Fruit fly (Drosophila melanogaster) whole organism, prepupa: ENCODE measurements around the gene fred.

Experiments
- CG10631 ChIP-seq: fragments of 200-800 bp; sonication (Bioruptor generic); optimal IDR thresholded peaks from 2 replicates; lab custom pipeline; 2016; ENCODE audit warnings: missing biosample characterization, missing genetic modification characterization
- CG11902 ChIP-seq: fragments of 200-800 bp; sonication (Bioruptor generic); optimal IDR thresholded peaks from 3 replicates; lab custom pipeline; 2016; ENCODE audit warnings: missing biosample characterization, missing genetic modification characterization
- CG16779 ChIP-seq: fragments of 200-800 bp; sonication (Bioruptor generic); optimal IDR thresholded peaks from 3 replicates; lab custom pipeline; 2017; ENCODE audit warnings: missing biosample characterization, mild to moderate bottlenecking, missing genetic modification characterization
- CG3032 ChIP-seq: fragments of 200-800 bp; optimal IDR thresholded peaks from 2 replicates; lab custom pipeline; 2019; ENCODE audit warnings: missing biosample characterization, mild to moderate bottlenecking, missing genetic modification characterization, moderate library complexity
- CG31627 ChIP-seq: fragments of 200-800 bp; sonication (Bioruptor generic); optimal IDR thresholded peaks from 3 replicates; lab custom pipeline; 2016; ENCODE audit warnings: missing biosample characterization, missing genetic modification characterization
- CG32006 ChIP-seq: fragments of 200-800 bp; sonication (Bioruptor generic); optimal IDR thresholded peaks from 3 replicates; lab custom pipeline; 2017; ENCODE audit warnings: missing biosample characterization, mild to moderate bottlenecking, missing genetic modification characterization
- CG34406 ChIP-seq: fragments of 200-800 bp; sonication (Bioruptor generic); optimal IDR thresholded peaks from 3 replicates; lab custom pipeline; 2016; ENCODE audit warnings: missing biosample characterization, missing genetic modification characterization
- CG3919 ChIP-seq: fragments of 200-800 bp; sonication (Bioruptor generic); optimal IDR thresholded peaks from 3 replicates; lab custom pipeline; 2016; ENCODE audit warnings: missing biosample characterization, missing genetic modification characterization
- CG4318 ChIP-seq: fragments of 200-800 bp; sonication (Bioruptor generic); optimal IDR thresholded peaks from 3 replicates; lab custom pipeline; 2017; ENCODE audit warnings: missing biosample characterization, mild to moderate bottlenecking, missing genetic modification characterization
- CG6163 ChIP-seq: fragments of 200-800 bp; sonication (Bioruptor generic); IDR thresholded peaks from 3 replicates; pipeline ENCODE4 v1.3.6; 2022; ENCODE audit warnings: missing biosample characterization, missing genetic modification characterization
- CG6792 ChIP-seq: fragments of 200-800 bp; sonication (Bioruptor generic); optimal IDR thresholded peaks from 3 replicates; lab custom pipeline; 2016; ENCODE audit warnings: missing biosample characterization, missing genetic modification characterization
- CG8119 ChIP-seq: fragments of 200-800 bp; sonication (Bioruptor generic); IDR thresholded peaks from 3 replicates; pipeline ENCODE4 v1.3.6; 2022; ENCODE audit warnings: missing biosample characterization, missing genetic modification characterization
- CG8319 ChIP-seq: fragments of 200-800 bp; sonication (Bioruptor generic); optimal IDR thresholded peaks from 3 replicates; lab custom pipeline; 2016; ENCODE audit warnings: missing biosample characterization, missing genetic modification characterization
- CG8632 ChIP-seq: fragments of 200-800 bp; sonication (Bioruptor generic); optimal IDR thresholded peaks from 3 replicates; lab custom pipeline; 2016; ENCODE audit warnings: missing biosample characterization, missing genetic modification characterization
- CG9139 ChIP-seq: fragments of 200-800 bp; sonication (Bioruptor generic); optimal IDR thresholded peaks from 3 replicates; lab custom pipeline; 2017; ENCODE audit warnings: missing biosample characterization, mild to moderate bottlenecking, missing genetic modification characterization
- Eip75B ChIP-seq: fragments of 200-800 bp; sonication (Bioruptor generic); optimal IDR thresholded peaks from 3 replicates; lab custom pipeline; 2016; ENCODE audit warnings: missing biosample characterization, missing genetic modification characterization
- Eip78C ChIP-seq: fragments of 200-800 bp; sonication (Bioruptor generic); peaks from one replicate; lab custom pipeline; 2016; ENCODE audit warnings: missing biosample characterization, missing genetic modification characterization
- Ets21C ChIP-seq: fragments of 200-800 bp; sonication (Bioruptor generic); optimal IDR thresholded peaks from 3 replicates; lab custom pipeline; 2016; ENCODE audit warnings: missing biosample characterization, missing genetic modification characterization
- Ets96B ChIP-seq: fragments of 200-800 bp; optimal IDR thresholded peaks from 2 replicates; lab custom pipeline; 2019; ENCODE audit warnings: missing biosample characterization, mild to moderate bottlenecking, missing genetic modification characterization, moderate library complexity
- Hr39 ChIP-seq: fragments of 200-800 bp; sonication (Bioruptor generic); optimal IDR thresholded peaks from 2 replicates; lab custom pipeline; 2016; ENCODE audit warnings: missing biosample characterization, missing genetic modification characterization
- Hr4 ChIP-seq: fragments of 200-800 bp; sonication (Bioruptor generic); optimal IDR thresholded peaks from 3 replicates; lab custom pipeline; 2016; ENCODE audit warnings: missing biosample characterization, missing genetic modification characterization
- Lpt ChIP-seq: fragments of 200-800 bp; sonication (Bioruptor generic); optimal IDR thresholded peaks from 3 replicates; lab custom pipeline; 2016; ENCODE audit warnings: missing biosample characterization, missing genetic modification characterization
- Met ChIP-seq: fragments of 200-800 bp; sonication (Bioruptor generic); optimal IDR thresholded peaks from 3 replicates; lab custom pipeline; 2016; ENCODE audit warnings: missing biosample characterization, missing genetic modification characterization
- Sox102F ChIP-seq: fragments of 200-800 bp; sonication (Bioruptor generic); optimal IDR thresholded peaks from 2 replicates; lab custom pipeline; 2016; ENCODE audit warnings: missing biosample characterization, mild to moderate bottlenecking, missing genetic modification characterization
- Sox15 ChIP-seq: fragments of 200-800 bp; sonication (Bioruptor generic); optimal IDR thresholded peaks from 3 replicates; lab custom pipeline; 2016; ENCODE audit warnings: missing biosample characterization, missing genetic modification characterization
- achi ChIP-seq: fragments of 200-800 bp; sonication (Bioruptor generic); optimal IDR thresholded peaks from 3 replicates; lab custom pipeline; 2016; ENCODE audit warnings: missing biosample characterization, missing genetic modification characterization
- acj6 ChIP-seq: fragments of 200-800 bp; sonication (Bioruptor generic); optimal IDR thresholded peaks from 3 replicates; lab custom pipeline; 2016; ENCODE audit warnings: missing biosample characterization, missing genetic modification characterization
- cyc ChIP-seq: fragments of 200-800 bp; sonication (Bioruptor generic); optimal IDR thresholded peaks from 3 replicates; lab custom pipeline; 2016; ENCODE audit warnings: missing biosample characterization, missing genetic modification characterization
- dsx ChIP-seq: fragments of 200-800 bp; optimal IDR thresholded peaks from 3 replicates; lab custom pipeline; 2019; ENCODE audit warnings: missing biosample characterization, mild to moderate bottlenecking, missing genetic modification characterization, moderate library complexity; ENCODE audit not compliant: poor library complexity, severe bottlenecking
- eg ChIP-seq: fragments of 200-800 bp; sonication (Bioruptor generic); IDR thresholded peaks from 3 replicates; pipeline ENCODE4 v1.3.6; 2022; ENCODE audit warnings: missing biosample characterization, missing genetic modification characterization
- esn ChIP-seq: fragments of 200-800 bp; sonication (Bioruptor generic); optimal IDR thresholded peaks from 2 replicates; lab custom pipeline; 2016; ENCODE audit warnings: missing biosample characterization, mild to moderate bottlenecking, missing genetic modification characterization, moderate library complexity
- fd85E ChIP-seq: fragments of 200-800 bp; sonication (Bioruptor generic); optimal IDR thresholded peaks from 3 replicates; lab custom pipeline; 2016; ENCODE audit warnings: missing biosample characterization, missing genetic modification characterization
- lz ChIP-seq: fragments of 200-800 bp; sonication (Bioruptor generic); optimal IDR thresholded peaks from 3 replicates; lab custom pipeline; 2016; ENCODE audit warnings: missing biosample characterization, missing genetic modification characterization
- net ChIP-seq: fragments of 200-800 bp; sonication (Bioruptor generic); optimal IDR thresholded peaks from 3 replicates; lab custom pipeline; 2016; ENCODE audit warnings: missing biosample characterization, missing genetic modification characterization
- pdm3 ChIP-seq: fragments of 200-800 bp; sonication (Bioruptor generic); optimal IDR thresholded peaks from 3 replicates; lab custom pipeline; 2016; ENCODE audit warnings: missing biosample characterization, missing genetic modification characterization
- salr ChIP-seq, 2 experiments: fragments of 200-800 bp; sonication (Bioruptor generic); optimal IDR thresholded peaks; 3 replicates each; lab custom pipeline; 2016 to 2018; ENCODE audit warnings: missing biosample characterization in 2 of 2, missing genetic modification characterization in 2 of 2, mild to moderate bottlenecking in 1 of 2
- ss ChIP-seq, 2 experiments: fragments of 200-800 bp; sonication (Bioruptor generic); optimal IDR thresholded peaks; 2 replicates in 1 of 2; 3 replicates in 1 of 2; lab custom pipeline; 2017 to 2018; ENCODE audit warnings: mild to moderate bottlenecking in 2 of 2, missing biosample characterization in 2 of 2, missing genetic modification characterization in 2 of 2, moderate library complexity in 1 of 2
- svp ChIP-seq: fragments of 200-800 bp; sonication (Bioruptor generic); peaks from one replicate; lab custom pipeline; 2016; ENCODE audit warnings: missing biosample characterization, missing genetic modification characterization
- topi ChIP-seq: fragments of 200-800 bp; sonication (Bioruptor generic); optimal IDR thresholded peaks from 3 replicates; lab custom pipeline; 2016; ENCODE audit warnings: missing biosample characterization, missing genetic modification characterization
- vri ChIP-seq: fragments of 200-800 bp; sonication (Bioruptor generic); optimal IDR thresholded peaks from 3 replicates; lab custom pipeline; 2016; ENCODE audit warnings: missing biosample characterization, mild to moderate bottlenecking, missing genetic modification characterization

The fred gene

dm6 chr2L:3872283-3872682, 119.2 kb downstream of the fred start, which contains the start of gene CG31957:
CG31957 (minus strand) TSS chr2L:3872458.
- TF ChIP-seq Met, result no peak
- peak; percentile 86 for TF ChIP-seq svp (GFP tag; lab: Kevin White, UChicago)
- no peak for TF ChIP-seq net (GFP tag; lab: Kevin White, UChicago)
- no peak for TF ChIP-seq Hr4 (GFP tag; lab: Kevin White, UChicago)
- peak; percentile 69 for TF ChIP-seq esn (GFP tag; lab: Kevin White, UChicago)
- TF ChIP-seq lz (GFP tag; lab: Kevin White, UChicago), result peak; percentile 66
- TF ChIP-seq dsx, result no peak
- TF ChIP-seq Sox15 (GFP tag; lab: Kevin White, UChicago), result no peak
- TF ChIP-seq cyc (GFP tag; lab: Kevin White, UChicago), result peak; percentile 24
- TF ChIP-seq CG9139 (GFP tag; lab: Kevin White, UChicago), result no peak
- TF ChIP-seq fd85E (GFP tag; lab: Kevin White, UChicago), result no peak
- TF ChIP-seq Ets21C (GFP tag; lab: Kevin White, UChicago), result no peak
- no peak for TF ChIP-seq acj6 (GFP tag; lab: Kevin White, UChicago)
- no peak for TF ChIP-seq CG34406 (GFP tag; lab: Kevin White, UChicago)
- no peak for TF ChIP-seq topi
- no peak for TF ChIP-seq Eip75B (GFP tag; lab: Kevin White, UChicago)
- TF ChIP-seq salr (GFP tag; optimal IDR thresholded peaks at IDR 0.05; lab: Kevin White, UChicago), result no peak
- no peak for TF ChIP-seq CG8632 (GFP tag; lab: Kevin White, UChicago)
- no peak for TF ChIP-seq Hr39 (GFP tag; lab: Kevin White, UChicago)
- no peak for TF ChIP-seq CG10631
- no peak for TF ChIP-seq CG6792 (GFP tag; lab: Kevin White, UChicago)
- no peak for TF ChIP-seq CG8319 (GFP tag; lab: Kevin White, UChicago)
- TF ChIP-seq CG11902 (GFP tag; lab: Kevin White, UChicago), result no peak
- no peak for TF ChIP-seq Sox102F (GFP tag; lab: Kevin White, UChicago)
- TF ChIP-seq pdm3 (GFP tag; lab: Kevin White, UChicago), result no peak
- TF ChIP-seq Ets96B (tag; lab: Kevin White, UChicago), result no peak
- no peak for TF ChIP-seq Lpt (GFP tag; lab: Kevin White, UChicago)
- TF ChIP-seq ss (GFP tag; optimal IDR thresholded peaks at IDR 0.05; lab: Kevin White, UChicago), result no peak
- no peak for TF ChIP-seq Eip78C (GFP tag; lab: Kevin White, UChicago)
- TF ChIP-seq CG8119 (GFP tag; lab: Robert Waterston, UW), result no peak
- TF ChIP-seq eg, result 0 out of 3 replicates have a peak, but pooled peaks have one; percentile 10
- peak; percentile 24; the same call in 2 of the 3 replicates for TF ChIP-seq CG6163 (GFP tag; lab: Robert Waterston, UW)
- no peak for TF ChIP-seq CG16779 (tag; lab: Kevin White, UChicago)
- no peak for TF ChIP-seq CG32006 (GFP tag; lab: Kevin White, UChicago)
- no peak for TF ChIP-seq vri (GFP tag; lab: Kevin White, UChicago)
- TF ChIP-seq CG3919 (GFP tag; lab: Kevin White, UChicago), result no peak
- TF ChIP-seq CG31627 (GFP tag; lab: Kevin White, UChicago), result peak; percentile 60
- TF ChIP-seq CG4318 (GFP tag; lab: Kevin White, UChicago), result no peak
- no peak for TF ChIP-seq CG3032
- no peak for TF ChIP-seq achi

dm6 chr2L:3867474-3868082, 123.9 kb downstream of the fred start, which contains the start of gene Cep97:
Cep97 (plus strand) TSS chr2L:3867697.
- TF ChIP-seq salr (GFP tag; optimal IDR thresholded peaks at IDR 0.05; lab: Kevin White, UChicago) (no peak), svp (GFP tag; lab: Kevin White, UChicago) (peak; percentile 85)
- TF ChIP-seq, all 60 proteins: peak for 1
